Fruit fly (Drosophila melanogaster) whole organism, prepupa: ENCODE measurements around the gene CG34125.

Experiments
- Blimp-1 ChIP-seq: fragments of 200-800 bp; sonication (Bioruptor generic); optimal IDR thresholded peaks from 3 replicates; lab custom pipeline; 2017; ENCODE audit warnings: missing biosample characterization, missing genetic modification characterization, mild to moderate bottlenecking, moderate library complexity, missing genetic modification reagents
- CG10631 ChIP-seq: fragments of 200-800 bp; sonication (Bioruptor generic); optimal IDR thresholded peaks from 2 replicates; lab custom pipeline; 2016; ENCODE audit warnings: missing biosample characterization, missing genetic modification characterization
- CG10669 ChIP-seq: fragments of 200-800 bp; sonication (Bioruptor generic); optimal IDR thresholded peaks from 3 replicates; lab custom pipeline; 2018; ENCODE audit warnings: missing biosample characterization, mild to moderate bottlenecking, missing genetic modification characterization, moderate library complexity
- CG11294 ChIP-seq: fragments of 200-800 bp; sonication (Bioruptor generic); IDR thresholded peaks from 2 replicates; pipeline ENCODE4 v1.3.6; 2022; ENCODE audit warnings: missing biosample characterization, missing genetic modification characterization
- CG11902 ChIP-seq: fragments of 200-800 bp; sonication (Bioruptor generic); optimal IDR thresholded peaks from 3 replicates; lab custom pipeline; 2016; ENCODE audit warnings: missing biosample characterization, missing genetic modification characterization
- CG15336 ChIP-seq: fragments of 200-800 bp; sonication (Bioruptor generic); IDR thresholded peaks from 2 replicates; pipeline ENCODE4 v1.3.6; 2022; ENCODE audit warnings: missing biosample characterization, missing genetic modification characterization
- CG1621 ChIP-seq: fragments of 200-800 bp; sonication (Bioruptor generic); optimal IDR thresholded peaks from 3 replicates; lab custom pipeline; 2018; ENCODE audit warnings: missing biosample characterization, mild to moderate bottlenecking, missing genetic modification characterization
- CG16779 ChIP-seq: fragments of 200-800 bp; sonication (Bioruptor generic); optimal IDR thresholded peaks from 3 replicates; lab custom pipeline; 2017; ENCODE audit warnings: missing biosample characterization, mild to moderate bottlenecking, missing genetic modification characterization
- CG3032 ChIP-seq: fragments of 200-800 bp; optimal IDR thresholded peaks from 2 replicates; lab custom pipeline; 2019; ENCODE audit warnings: missing biosample characterization, mild to moderate bottlenecking, missing genetic modification characterization, moderate library complexity
- CG31627 ChIP-seq: fragments of 200-800 bp; sonication (Bioruptor generic); optimal IDR thresholded peaks from 3 replicates; lab custom pipeline; 2016; ENCODE audit warnings: missing biosample characterization, missing genetic modification characterization
- CG32006 ChIP-seq: fragments of 200-800 bp; sonication (Bioruptor generic); optimal IDR thresholded peaks from 3 replicates; lab custom pipeline; 2017; ENCODE audit warnings: missing biosample characterization, mild to moderate bottlenecking, missing genetic modification characterization
- CG34406 ChIP-seq: fragments of 200-800 bp; sonication (Bioruptor generic); optimal IDR thresholded peaks from 3 replicates; lab custom pipeline; 2016; ENCODE audit warnings: missing biosample characterization, missing genetic modification characterization
- CG4318 ChIP-seq: fragments of 200-800 bp; sonication (Bioruptor generic); optimal IDR thresholded peaks from 3 replicates; lab custom pipeline; 2017; ENCODE audit warnings: missing biosample characterization, mild to moderate bottlenecking, missing genetic modification characterization
- CG6276 ChIP-seq: fragments of 200-800 bp; sonication (Bioruptor generic); optimal IDR thresholded peaks from 2 replicates; lab custom pipeline; 2017; ENCODE audit warnings: missing biosample characterization, mild to moderate bottlenecking, missing genetic modification characterization
- CG6808 ChIP-seq: fragments of 200-800 bp; sonication (Bioruptor generic); optimal IDR thresholded peaks from 3 replicates; lab custom pipeline; 2017; ENCODE audit warnings: missing biosample characterization, missing genetic modification characterization, mild to moderate bottlenecking, moderate library complexity, missing genetic modification reagents
- CG8319 ChIP-seq: fragments of 200-800 bp; sonication (Bioruptor generic); optimal IDR thresholded peaks from 3 replicates; lab custom pipeline; 2016; ENCODE audit warnings: missing biosample characterization, missing genetic modification characterization
- CG9139 ChIP-seq: fragments of 200-800 bp; sonication (Bioruptor generic); optimal IDR thresholded peaks from 3 replicates; lab custom pipeline; 2017; ENCODE audit warnings: missing biosample characterization, mild to moderate bottlenecking, missing genetic modification characterization
- Eip78C ChIP-seq: fragments of 200-800 bp; sonication (Bioruptor generic); peaks from one replicate; lab custom pipeline; 2016; ENCODE audit warnings: missing biosample characterization, missing genetic modification characterization
- Ets96B ChIP-seq: fragments of 200-800 bp; optimal IDR thresholded peaks from 2 replicates; lab custom pipeline; 2019; ENCODE audit warnings: missing biosample characterization, mild to moderate bottlenecking, missing genetic modification characterization, moderate library complexity
- Hr38 ChIP-seq: sonication (Bioruptor generic); optimal IDR thresholded peaks from 2 replicates; lab custom pipeline; 2016; ENCODE audit warnings: missing biosample characterization, missing genetic modification characterization
- Lpt ChIP-seq: fragments of 200-800 bp; sonication (Bioruptor generic); optimal IDR thresholded peaks from 3 replicates; lab custom pipeline; 2016; ENCODE audit warnings: missing biosample characterization, missing genetic modification characterization
- Met ChIP-seq: fragments of 200-800 bp; sonication (Bioruptor generic); optimal IDR thresholded peaks from 3 replicates; lab custom pipeline; 2016; ENCODE audit warnings: missing biosample characterization, missing genetic modification characterization
- OdsH ChIP-seq: fragments of 200-800 bp; sonication (Bioruptor generic); optimal IDR thresholded peaks from 3 replicates; lab custom pipeline; 2016; ENCODE audit warnings: missing biosample characterization, missing genetic modification characterization
- Smox ChIP-seq: fragments of 200-800 bp; sonication (Bioruptor generic); optimal IDR thresholded peaks from 3 replicates; lab custom pipeline; 2016; ENCODE audit warnings: missing biosample characterization, missing genetic modification characterization
- Sox102F ChIP-seq: fragments of 200-800 bp; sonication (Bioruptor generic); optimal IDR thresholded peaks from 2 replicates; lab custom pipeline; 2016; ENCODE audit warnings: missing biosample characterization, mild to moderate bottlenecking, missing genetic modification characterization
- achi ChIP-seq: fragments of 200-800 bp; sonication (Bioruptor generic); optimal IDR thresholded peaks from 3 replicates; lab custom pipeline; 2016; ENCODE audit warnings: missing biosample characterization, missing genetic modification characterization
- cyc ChIP-seq: fragments of 200-800 bp; sonication (Bioruptor generic); optimal IDR thresholded peaks from 3 replicates; lab custom pipeline; 2016; ENCODE audit warnings: missing biosample characterization, missing genetic modification characterization
- dac ChIP-seq: fragments of 200-800 bp; sonication (Bioruptor generic); optimal IDR thresholded peaks from 2 replicates; lab custom pipeline; 2017; ENCODE audit warnings: missing biosample characterization, mild to moderate bottlenecking, missing genetic modification characterization
- dsx ChIP-seq: fragments of 200-800 bp; optimal IDR thresholded peaks from 3 replicates; lab custom pipeline; 2019; ENCODE audit warnings: missing biosample characterization, mild to moderate bottlenecking, missing genetic modification characterization, moderate library complexity; ENCODE audit not compliant: poor library complexity, severe bottlenecking
- esn ChIP-seq: fragments of 200-800 bp; sonication (Bioruptor generic); optimal IDR thresholded peaks from 2 replicates; lab custom pipeline; 2016; ENCODE audit warnings: missing biosample characterization, mild to moderate bottlenecking, missing genetic modification characterization, moderate library complexity
- fd59A ChIP-seq: fragments of 200-800 bp; sonication (Bioruptor generic); optimal IDR thresholded peaks from 2 replicates; lab custom pipeline; 2017; ENCODE audit warnings: missing biosample characterization, mild to moderate bottlenecking, missing genetic modification characterization, missing genetic modification reagents
- fkh ChIP-seq: fragments of 200-800 bp; sonication (Bioruptor generic); optimal IDR thresholded peaks from 3 replicates; lab custom pipeline; 2017; ENCODE audit warnings: missing biosample characterization, mild to moderate bottlenecking, missing genetic modification characterization, moderate library complexity
- lz ChIP-seq: fragments of 200-800 bp; sonication (Bioruptor generic); optimal IDR thresholded peaks from 3 replicates; lab custom pipeline; 2016; ENCODE audit warnings: missing biosample characterization, missing genetic modification characterization
- net ChIP-seq: fragments of 200-800 bp; sonication (Bioruptor generic); optimal IDR thresholded peaks from 3 replicates; lab custom pipeline; 2016; ENCODE audit warnings: missing biosample characterization, missing genetic modification characterization
- pdm3 ChIP-seq: fragments of 200-800 bp; sonication (Bioruptor generic); optimal IDR thresholded peaks from 3 replicates; lab custom pipeline; 2016; ENCODE audit warnings: missing biosample characterization, missing genetic modification characterization
- ss ChIP-seq, 2 experiments: fragments of 200-800 bp; sonication (Bioruptor generic); optimal IDR thresholded peaks; 2 replicates in 1 of 2; 3 replicates in 1 of 2; lab custom pipeline; 2017 to 2018; ENCODE audit warnings: mild to moderate bottlenecking in 2 of 2, missing biosample characterization in 2 of 2, missing genetic modification characterization in 2 of 2, moderate library complexity in 1 of 2
- svp ChIP-seq: fragments of 200-800 bp; sonication (Bioruptor generic); peaks from one replicate; lab custom pipeline; 2016; ENCODE audit warnings: missing biosample characterization, missing genetic modification characterization
- topi ChIP-seq: fragments of 200-800 bp; sonication (Bioruptor generic); optimal IDR thresholded peaks from 3 replicates; lab custom pipeline; 2016; ENCODE audit warnings: missing biosample characterization, missing genetic modification characterization
- vri ChIP-seq: fragments of 200-800 bp; sonication (Bioruptor generic); optimal IDR thresholded peaks from 3 replicates; lab custom pipeline; 2016; ENCODE audit warnings: missing biosample characterization, mild to moderate bottlenecking, missing genetic modification characterization

The CG34125 gene

dm6 chr2L:4995010-4995836, 29.8 kb downstream of the CG34125 start:
- no peak for TF ChIP-seq Sox102F (GFP tag; lab: Kevin White, UChicago)
- TF ChIP-seq Hr38: no peak
- TF ChIP-seq esn (GFP tag; lab: Kevin White, UChicago): no peak
- TF ChIP-seq CG10669 (GFP tag; lab: Kevin White, UChicago): no peak
- no peak for TF ChIP-seq pdm3 (GFP tag; lab: Kevin White, UChicago)
- no peak for TF ChIP-seq fkh
- TF ChIP-seq CG4318 (GFP tag; lab: Kevin White, UChicago): no peak
- TF ChIP-seq CG34406 (GFP tag; lab: Kevin White, UChicago): no peak
- no peak for TF ChIP-seq Ets96B
- no peak for TF ChIP-seq CG15336
- TF ChIP-seq dsx (GFP tag; lab: Kevin White, UChicago): no peak
- TF ChIP-seq topi: no peak
- no peak for TF ChIP-seq CG11902 (GFP tag; lab: Kevin White, UChicago)

dm6 chr2L:4995837-4996136, 30.3 kb downstream of the CG34125 start:
- TF ChIP-seq fkh (peak; percentile 27), CG8319 (GFP tag; lab: Kevin White, UChicago) (no peak)

DNA sequence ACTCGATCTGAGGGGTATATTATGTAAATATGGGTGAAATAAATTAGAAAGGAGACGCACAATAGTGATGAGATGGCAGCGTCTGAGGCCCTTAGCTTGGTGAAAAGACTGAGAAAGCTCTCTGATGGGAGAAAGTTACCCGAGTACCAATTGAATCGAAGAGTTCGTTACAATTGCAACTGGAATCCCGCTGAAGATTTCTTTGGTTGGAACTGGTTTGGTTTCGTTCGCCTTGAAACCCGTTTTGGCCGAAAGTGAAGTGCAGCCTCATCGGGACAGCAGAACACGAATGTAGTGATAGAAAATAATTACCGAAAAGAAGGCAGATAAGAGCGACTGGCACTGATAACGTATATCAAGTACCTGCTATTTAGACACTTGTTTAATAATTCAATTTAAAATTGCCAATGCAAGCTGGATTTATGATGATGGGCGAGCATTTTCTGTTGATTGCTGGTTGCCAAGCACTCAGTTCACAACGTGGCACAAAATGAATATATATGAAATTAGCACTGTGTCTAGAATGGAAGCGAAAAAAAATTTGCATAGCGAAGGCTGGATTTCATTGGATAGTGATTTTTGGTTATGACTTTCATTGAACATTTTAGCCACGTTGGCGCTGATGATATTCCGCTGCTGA, 30.9 kb downstream of the CG34125 start:
- TF ChIP-seq Blimp-1 (GFP tag; lab: Kevin White, UChicago) (peak; percentile 94), CG6808 (GFP tag; lab: Kevin White, UChicago) (no peak), fkh (no peak), dac (GFP tag; lab: Kevin White, UChicago) (no peak), CG10631 (GFP tag; lab: Kevin White, UChicago) (no peak), lz (GFP tag; lab: Kevin White, UChicago) (no peak), Eip78C (GFP tag; lab: Kevin White, UChicago) (peak; percentile 58), Smox (GFP tag; lab: Kevin White, UChicago) (no peak), CG11902 (GFP tag; lab: Kevin White, UChicago) (no peak), esn (GFP tag; lab: Kevin White, UChicago) (no peak)

DNA sequence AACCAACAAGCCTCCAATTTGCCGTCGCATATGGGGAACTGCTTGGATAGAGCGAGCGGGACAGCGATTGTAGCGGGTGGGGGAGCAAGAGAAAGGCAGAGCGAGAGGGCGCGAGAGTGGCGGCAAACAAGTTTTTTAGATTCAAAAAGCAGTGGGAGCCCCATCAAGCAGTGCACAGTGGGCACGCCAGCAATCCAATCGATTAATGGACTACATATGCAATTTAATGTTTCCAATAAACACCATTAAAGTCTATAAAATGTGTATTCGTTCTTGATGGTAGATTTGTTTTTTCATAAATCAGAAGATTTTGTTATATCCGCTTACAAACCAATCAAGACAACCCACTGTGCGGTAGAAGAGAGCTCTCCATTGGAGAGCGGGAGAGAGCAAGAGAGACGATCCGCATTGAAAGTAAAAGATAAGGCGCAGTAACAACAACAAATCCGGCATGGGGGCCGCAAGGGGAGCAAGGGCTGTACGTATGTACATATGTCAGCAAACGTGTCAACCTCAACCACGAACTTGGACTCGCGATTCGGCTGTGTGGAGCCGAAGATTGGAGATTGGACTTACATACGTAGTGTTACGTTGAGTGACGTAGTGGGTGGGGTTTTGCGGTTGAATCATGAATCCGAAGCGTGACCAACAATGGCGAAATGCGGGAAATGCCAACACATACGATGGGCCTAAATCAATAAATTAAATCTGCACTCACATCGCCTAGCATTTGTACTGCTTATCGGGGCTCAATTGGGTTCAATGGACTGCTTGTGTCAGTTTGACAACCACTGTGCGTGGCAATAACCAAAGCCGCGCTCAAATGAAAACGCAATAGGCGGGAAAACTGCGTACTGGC, 32.2 kb downstream of the CG34125 start:
- peak; percentile 99 for TF ChIP-seq CG31627 (GFP tag; lab: Kevin White, UChicago)
- peak; percentile 99 for TF ChIP-seq CG11902 (GFP tag; lab: Kevin White, UChicago)
- TF ChIP-seq CG15336: peak; percentile 99
- TF ChIP-seq CG11294 (GFP tag; lab: Robert Waterston, UW): peak; percentile 99; the same call in 1 of the 2 replicates
- TF ChIP-seq fd59A (GFP tag; lab: Kevin White, UChicago): peak; percentile 98
- peak; percentile 100 for TF ChIP-seq CG32006
- TF ChIP-seq net (GFP tag; lab: Kevin White, UChicago): peak; percentile 99
- TF ChIP-seq Hr38: peak; percentile 90
- peak; percentile 99 for TF ChIP-seq topi
- TF ChIP-seq CG6808 (GFP tag; lab: Kevin White, UChicago): peak; percentile 98
- peak; percentile 98 for TF ChIP-seq achi
- peak; percentile 90 for TF ChIP-seq fkh
- TF ChIP-seq CG9139 (GFP tag; lab: Kevin White, UChicago): peak; percentile 96
- TF ChIP-seq CG6276: peak; percentile 100
- peak; percentile 98 for TF ChIP-seq vri (GFP tag; lab: Kevin White, UChicago)
- peak; percentile 99 for TF ChIP-seq Met (GFP tag; lab: Kevin White, UChicago)
- TF ChIP-seq CG3032 (tag; lab: Kevin White, UChicago): peak; percentile 99
- TF ChIP-seq CG1621 (tag; lab: Kevin White, UChicago): peak; percentile 99
- TF ChIP-seq pdm3 (GFP tag; lab: Kevin White, UChicago): peak; percentile 99
- peak; percentile 100 for TF ChIP-seq Eip78C (GFP tag; lab: Kevin White, UChicago)
- TF ChIP-seq ss (GFP tag; optimal IDR thresholded peaks at IDR 0.05; lab: Kevin White, UChicago): peak; percentile 95 to 98
- TF ChIP-seq esn (GFP tag; lab: Kevin White, UChicago): peak; percentile 99
- TF ChIP-seq Lpt (GFP tag; lab: Kevin White, UChicago): peak; percentile 100
- peak; percentile 99 for TF ChIP-seq Smox (GFP tag; lab: Kevin White, UChicago)
- TF ChIP-seq Sox102F (GFP tag; lab: Kevin White, UChicago): peak; percentile 99
- TF ChIP-seq cyc: peak; percentile 99
- TF ChIP-seq svp (GFP tag; lab: Kevin White, UChicago): peak; percentile 100
- TF ChIP-seq OdsH (GFP tag; lab: Kevin White, UChicago): peak; percentile 99
- peak; percentile 99 for TF ChIP-seq CG16779 (tag; lab: Kevin White, UChicago)
- TF ChIP-seq dac (GFP tag; lab: Kevin White, UChicago): peak; percentile 99
